Fruit fly (Drosophila melanogaster) whole organism: ENCODE data around the gene CG10435.

Experiments
- CG8478 ChIP-seq: fragments of >200 bp; optimal IDR thresholded peaks from 2 replicates; lab custom pipeline; 2018; ENCODE audit warnings: inconsistent platforms
- Dll ChIP-seq: fragments of >200 bp; optimal IDR thresholded peaks from 2 replicates; lab custom pipeline; 2017
- EcR ChIP-seq, 2 experiments: fragments of >200 bp; optimal IDR thresholded peaks; 2 replicates each; lab custom pipeline; 2017; ENCODE audit warnings: missing biosample characterization in 2 of 2, missing genetic modification characterization in 2 of 2, missing genetic modification reagents in 2 of 2
- pan ChIP-seq: fragments of >200 bp; optimal IDR thresholded peaks from 2 replicates; lab custom pipeline; 2017
- psq ChIP-seq: fragments of >200 bp; optimal IDR thresholded peaks from 2 replicates; lab custom pipeline; 2017
- usp ChIP-seq: fragments of >200 bp; optimal IDR thresholded peaks from 2 replicates; lab custom pipeline; 2017; ENCODE audit warnings: missing biosample characterization, missing genetic modification characterization, mixed read lengths

The CG10435 gene

DNA sequence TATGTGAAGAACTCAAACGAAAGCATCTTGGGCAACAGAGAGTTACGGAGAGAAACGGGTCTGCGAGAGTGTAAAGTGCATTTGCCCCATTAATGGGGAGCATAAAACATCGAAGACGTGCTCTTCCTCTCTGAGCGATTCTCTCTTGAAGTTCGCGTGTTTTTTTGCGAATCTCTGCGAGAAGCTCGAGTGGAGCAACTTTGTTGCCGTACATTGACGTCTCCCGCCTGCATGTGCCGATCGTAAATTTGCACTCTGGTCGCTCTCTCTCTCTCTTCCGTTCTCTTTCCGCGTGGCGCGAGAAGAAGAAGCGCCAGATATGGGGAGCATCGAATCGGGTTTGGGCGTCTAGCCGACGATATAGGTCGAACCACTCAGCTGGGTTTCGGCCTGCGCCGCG lies 45.2 kb downstream of the CG10435 start:
- TF ChIP-seq usp (GFP tag; lab: Kevin White, UChicago) (no peak), Dll (lab: Kevin White, UChicago) (peak; percentile 89), CG8478 (no peak), EcR (GFP tag; optimal IDR thresholded peaks at IDR 0.05; lab: Kevin White, UChicago) (peak in 1 of 2 experiments; percentile 88)

DNA sequence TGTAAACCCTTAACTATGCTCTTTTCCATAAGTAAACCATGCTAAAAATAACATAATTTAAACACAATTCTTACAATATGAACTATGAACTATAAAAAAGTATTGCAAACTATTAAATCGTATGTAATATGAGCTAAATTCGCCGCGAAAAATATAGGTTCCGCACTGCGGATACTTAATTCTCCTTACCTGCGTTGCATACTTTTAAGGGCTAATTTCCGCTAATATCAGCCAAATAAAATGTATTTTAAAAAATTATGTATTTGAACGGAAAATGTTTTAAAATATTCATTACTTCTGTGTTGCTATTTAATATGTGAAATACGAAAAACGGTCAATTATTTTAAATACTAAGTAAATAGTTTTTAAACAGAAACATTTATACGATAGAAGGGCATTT lies 45.7 kb downstream of the CG10435 start, which contains the start of gene dsx:
Gene dsx (minus strand): TSS at position 62 of the 400 bp plus-strand sequence.
- TF ChIP-seq EcR (GFP tag; optimal IDR thresholded peaks at IDR 0.05; lab: Kevin White, UChicago) (no peak), psq (lab: Kevin White, UChicago) (no peak), pan (lab: Kevin White, UChicago) (no peak), CG8478 (no peak), Dll (lab: Kevin White, UChicago) (no peak), usp (GFP tag; lab: Kevin White, UChicago) (no peak)

DNA sequence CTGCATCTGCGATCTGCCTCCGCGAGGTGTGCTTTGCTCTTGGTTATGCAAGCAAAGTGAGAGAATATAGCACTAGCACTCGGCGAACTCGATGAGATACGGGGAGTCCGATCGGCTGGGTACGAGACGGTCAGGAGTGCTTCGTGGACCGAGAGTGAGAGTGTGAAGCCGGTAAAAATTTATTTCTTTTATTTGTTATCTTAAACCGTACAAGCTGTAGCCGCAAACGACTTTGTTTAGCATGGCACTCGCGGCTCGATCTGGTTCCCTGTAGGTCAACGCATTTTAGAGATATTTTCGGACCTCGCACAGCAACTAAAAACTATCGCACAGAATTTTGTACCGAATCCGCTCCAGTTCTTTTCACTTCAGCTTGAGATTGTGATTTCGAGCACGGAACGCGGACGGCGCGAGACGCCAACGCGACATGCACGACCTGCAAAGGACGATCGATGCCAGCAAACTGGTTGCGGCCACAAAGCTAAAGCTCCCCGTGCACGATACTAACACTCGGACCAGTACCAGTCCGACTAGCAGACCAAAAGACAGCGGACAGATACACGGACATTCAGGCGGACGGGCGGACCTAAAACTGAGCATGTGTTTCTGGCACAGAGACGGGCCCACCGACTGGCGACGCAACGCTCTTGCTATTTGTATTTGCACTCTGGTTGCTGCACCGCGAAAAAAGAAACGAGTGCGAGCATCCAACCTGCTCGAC lies 46.3 kb downstream of the CG10435 start:
- no peak for TF ChIP-seq pan (lab: Kevin White, UChicago)
- TF ChIP-seq psq (lab: Kevin White, UChicago): no peak
- no peak for TF ChIP-seq usp (GFP tag; lab: Kevin White, UChicago)
- no peak for TF ChIP-seq Dll (lab: Kevin White, UChicago)
- no peak for TF ChIP-seq CG8478
- no peak for TF ChIP-seq EcR (GFP tag; optimal IDR thresholded peaks at IDR 0.05; lab: Kevin White, UChicago)

DNA sequence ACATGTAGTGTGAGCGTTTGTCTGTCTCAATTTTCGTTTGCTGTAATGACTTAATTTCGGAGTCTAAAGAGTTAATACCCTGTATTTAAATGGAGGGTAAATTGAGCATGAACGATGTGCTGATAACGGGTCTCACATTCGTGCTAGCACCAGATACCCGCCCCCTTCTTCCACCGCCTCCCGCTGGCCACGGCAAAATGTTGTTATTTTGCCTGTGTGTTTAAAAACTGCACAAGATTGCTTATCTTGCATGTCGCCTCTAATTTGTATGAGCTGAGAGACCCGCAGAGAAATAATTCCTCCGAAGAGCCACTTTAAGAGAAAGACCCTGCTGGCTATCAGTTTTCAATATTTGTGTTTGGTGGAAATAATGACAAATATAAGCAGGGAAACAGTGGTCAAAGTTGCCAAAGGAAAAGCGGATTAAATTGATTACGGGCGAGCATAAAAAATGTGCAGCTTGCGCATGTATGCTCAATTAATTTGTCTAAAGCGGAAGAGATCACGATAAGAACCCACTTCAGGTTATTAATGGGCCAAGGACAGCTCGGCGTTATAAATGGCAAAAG lies 48.2 kb downstream of the CG10435 start:
- no peak for TF ChIP-seq Dll (lab: Kevin White, UChicago)
- no peak for TF ChIP-seq CG8478
- TF ChIP-seq usp (GFP tag; lab: Kevin White, UChicago): no peak
- no peak for TF ChIP-seq psq (lab: Kevin White, UChicago)
- no peak for TF ChIP-seq EcR (GFP tag; optimal IDR thresholded peaks at IDR 0.05; lab: Kevin White, UChicago)
- TF ChIP-seq pan (lab: Kevin White, UChicago): no peak

DNA sequence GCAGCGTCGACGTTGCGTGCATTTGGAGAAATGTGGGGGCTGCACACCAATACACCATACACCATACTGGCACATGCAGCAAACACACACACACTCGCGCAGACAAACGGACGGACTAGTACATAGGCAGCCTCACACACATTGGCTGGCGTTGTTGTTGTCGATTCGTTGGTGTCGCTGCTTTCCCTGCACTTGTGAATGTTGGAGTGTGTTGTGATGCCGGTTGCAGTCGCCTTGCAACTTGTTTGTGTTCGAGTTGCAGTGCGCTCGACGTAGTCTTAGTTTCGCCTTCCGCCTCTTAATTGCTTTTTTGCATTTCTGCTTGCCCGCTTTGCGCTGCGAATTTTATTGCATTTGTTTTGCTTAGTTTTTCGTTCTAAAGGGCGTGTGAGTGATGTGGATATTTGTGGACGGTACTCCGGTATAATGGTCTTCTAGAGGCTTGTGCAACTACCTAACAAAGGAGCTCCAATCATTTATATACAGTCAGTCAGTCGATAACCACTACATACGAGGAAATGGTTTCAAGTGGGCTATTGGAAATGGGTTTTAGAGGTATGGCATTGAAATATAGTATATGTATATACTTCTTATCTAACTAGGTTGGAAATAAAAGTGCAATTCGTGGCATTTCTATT lies 49.4 kb downstream of the CG10435 start:
- no peak for TF ChIP-seq EcR (GFP tag; optimal IDR thresholded peaks at IDR 0.05; lab: Kevin White, UChicago)
- TF ChIP-seq CG8478: no peak
- TF ChIP-seq Dll (lab: Kevin White, UChicago): no peak
- TF ChIP-seq psq (lab: Kevin White, UChicago): no peak

DNA sequence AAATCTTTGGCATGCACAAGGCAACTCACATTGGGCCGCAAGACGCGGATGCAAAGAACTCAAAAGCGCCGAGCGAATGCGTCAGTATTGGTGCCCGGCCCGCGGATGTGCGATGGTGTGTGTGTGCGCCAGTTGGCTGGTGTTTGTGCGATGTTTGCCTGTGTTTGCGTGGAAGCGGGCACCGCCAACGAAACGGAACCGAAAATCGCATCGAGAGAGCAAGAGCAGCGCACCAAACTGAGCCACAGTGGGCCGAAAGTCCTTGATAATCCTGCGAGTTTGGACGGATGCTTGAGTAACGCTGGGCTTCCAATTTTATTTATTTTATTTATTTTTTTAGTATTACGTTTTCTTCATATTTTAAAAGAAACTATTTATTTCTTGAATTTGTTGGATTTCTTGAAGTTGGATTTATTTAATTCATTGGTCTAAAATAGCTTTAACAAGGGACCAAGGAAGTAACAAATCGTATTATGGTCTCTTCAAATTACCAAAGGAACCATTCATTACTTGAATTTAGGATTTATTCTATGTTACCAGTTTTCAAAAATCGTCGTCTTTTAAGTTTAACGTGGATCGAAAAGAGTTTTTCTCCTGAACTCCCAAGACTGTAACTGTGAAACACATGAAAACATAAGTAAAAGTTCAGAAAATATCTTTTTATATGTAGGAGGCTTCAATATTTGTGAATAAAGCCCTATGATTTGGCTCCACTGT lies 50.1 kb downstream of the CG10435 start:
- no peak for TF ChIP-seq CG8478
- no peak for TF ChIP-seq Dll (lab: Kevin White, UChicago)
- TF ChIP-seq psq (lab: Kevin White, UChicago): no peak
- TF ChIP-seq usp (GFP tag; lab: Kevin White, UChicago): no peak
- TF ChIP-seq pan (lab: Kevin White, UChicago): no peak
- TF ChIP-seq EcR (GFP tag; optimal IDR thresholded peaks at IDR 0.05; lab: Kevin White, UChicago): no peak

DNA sequence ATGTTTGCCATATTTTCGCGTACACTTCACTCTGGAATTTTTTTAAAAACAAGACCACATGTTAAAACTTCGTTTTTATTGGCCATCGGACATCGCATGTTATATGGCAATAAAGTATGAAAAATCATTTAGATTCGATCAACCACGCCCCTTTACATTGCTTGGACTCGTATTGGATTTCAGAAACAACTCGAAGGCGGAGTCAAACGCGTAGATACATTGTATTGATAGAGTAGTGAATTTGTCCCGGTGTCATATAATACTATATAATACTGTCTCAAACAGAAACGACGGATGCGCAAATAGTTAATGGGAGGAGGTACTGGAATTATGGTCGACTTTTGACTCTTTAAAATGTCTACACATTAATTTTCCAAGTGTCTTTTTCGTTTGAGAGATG lies 51.7 kb downstream of the CG10435 start:
- TF ChIP-seq CG8478 (no peak), Dll (lab: Kevin White, UChicago) (no peak), pan (lab: Kevin White, UChicago) (no peak), EcR (GFP tag; optimal IDR thresholded peaks at IDR 0.05; lab: Kevin White, UChicago) (no peak), psq (lab: Kevin White, UChicago) (no peak)
